Worm (Caenorhabditis elegans): ENCODE results near the gene str-76.
"Not testable (repeated sequence)": the region's sequence is repeated elsewhere in the genome, so short reads cannot be mapped to it uniquely, and the experiment has no call there.

Gene str-76

ce11 chrV:2515493-2515892 is at the start of gene str-76:
Gene str-76, minus strand, starts transcription at chrV:2515593.
- not testable (repeated sequence) for TF ChIP-seq ceh-39 (tag; optimal IDR thresholded peaks at IDR 0.05); unc-62 (GFP tag; optimal IDR thresholded peaks at IDR 0.05); cnd-1 (tag; optimal IDR thresholded peaks at IDR 0.05)

ce11 chrV:2561390-2561789 is 46.0 kb upstream of the str-76 start, which contains the start of gene gst-10:
Gene gst-10, plus strand, starts transcription at chrV:2561690.
- TF ChIP-seq drap-1 (GFP tag; optimal IDR thresholded peaks at IDR 0.05); tbx-8 (GFP tag; optimal IDR thresholded peaks at IDR 0.05); elt-1 (tag; optimal IDR thresholded peaks at IDR 0.05; ENCODE audit: borderline replicate concordance, insufficient read depth): not testable (repeated sequence)

DNA sequence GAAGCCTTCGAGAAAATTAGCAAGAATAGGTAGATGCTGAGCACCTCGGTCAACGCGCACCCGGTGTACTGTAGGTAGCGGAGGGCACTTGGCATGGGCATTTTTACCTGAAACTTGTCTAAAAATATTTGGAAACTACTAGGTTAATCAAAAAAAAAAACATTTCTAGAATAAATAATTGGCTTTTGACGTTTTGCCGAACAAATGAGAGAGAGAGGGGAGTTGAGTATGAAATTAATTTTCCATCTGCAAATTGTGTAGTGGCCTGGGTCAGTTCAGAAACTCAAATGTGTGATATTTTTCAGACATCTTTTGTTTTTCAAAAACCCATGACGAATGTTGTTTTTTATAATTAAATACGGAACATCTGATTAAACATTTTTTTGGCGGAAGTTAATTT is 20.9 kb upstream of the str-76 start, which contains the start of gene Y45G12C.10:
Gene Y45G12C.10, minus strand, starts transcription at position 101 of the 400 bp plus-strand sequence.
- not testable (repeated sequence) for TF ChIP-seq pha-4, mep-1, lsy-2 (tag; optimal IDR thresholded peaks at IDR 0.05)
